Worm (Caenorhabditis elegans) whole organism, early embryonic: ENCODE data around the gene fbxa-99.

Experiments used
- B0310.2 ChIP-seq: sonication (generic microtip); optimal IDR thresholded peaks from 2 replicates; lab custom pipeline; 2016; ENCODE audit warnings: mild to moderate bottlenecking, missing genetic modification characterization, missing compliant biosample characterization
- F13C5.2 ChIP-seq: sonication (generic microtip); optimal IDR thresholded peaks from 2 replicates; lab custom pipeline; 2017; ENCODE audit warnings: mild to moderate bottlenecking, missing genetic modification characterization, inconsistent platforms, missing compliant biosample characterization
- aly-1 ChIP-seq: sonication (generic microtip); optimal IDR thresholded peaks from 2 replicates; lab custom pipeline; 2016; ENCODE audit warnings: missing genetic modification characterization, missing compliant biosample characterization
- ama-1 ChIP-seq: fragments of 150-350 bp; optimal IDR thresholded peaks from 2 replicates; lab custom pipeline; 2014
- ceh-13 ChIP-seq: fragments of 200-800 bp; sonication (Bioruptor generic); optimal IDR thresholded peaks from 2 replicates; lab custom pipeline; 2018; ENCODE audit warnings: mild to moderate bottlenecking, missing genetic modification characterization, missing compliant biosample characterization
- ceh-36 ChIP-seq: sonication (generic microtip); optimal IDR thresholded peaks from 2 replicates; lab custom pipeline; 2016; ENCODE audit warnings: missing genetic modification characterization, inconsistent platforms, missing compliant biosample characterization
- ets-7 ChIP-seq: sonication (generic microtip); optimal IDR thresholded peaks from 2 replicates; lab custom pipeline; 2016; ENCODE audit warnings: missing genotype, missing genetic modification characterization, missing compliant biosample characterization
- flt-1 ChIP-seq: fragments of 200-800 bp; sonication (Bioruptor generic); IDR thresholded peaks from 2 replicates; pipeline ENCODE4 v1.3.6; 2022; ENCODE audit warnings: missing genetic modification characterization, missing compliant biosample characterization
- hmbx-1 ChIP-seq: sonication (generic microtip); optimal IDR thresholded peaks from 2 replicates; lab custom pipeline; 2016; ENCODE audit warnings: mild to moderate bottlenecking, missing genetic modification characterization, missing compliant biosample characterization
- hmg-4 ChIP-seq: fragments of 200-800 bp; sonication (Bioruptor generic); optimal IDR thresholded peaks from 2 replicates; lab custom pipeline; 2018; ENCODE audit warnings: mild to moderate bottlenecking, missing genetic modification characterization, missing compliant biosample characterization
- hnd-1 ChIP-seq: sonication (generic microtip); optimal IDR thresholded peaks from 2 replicates; lab custom pipeline; 2016; ENCODE audit warnings: missing genetic modification characterization, missing compliant biosample characterization
- pes-1 ChIP-seq: fragments of 200-800 bp; sonication (Bioruptor generic); IDR thresholded peaks from 2 replicates; pipeline ENCODE4 v1.3.6; 2022; ENCODE audit warnings: missing genetic modification reagents, missing genetic modification characterization, missing compliant biosample characterization
- scrt-1 ChIP-seq: fragments of 200-800 bp; sonication (Bioruptor generic); IDR thresholded peaks from 2 replicates; pipeline ENCODE4 v1.3.6; 2022; ENCODE audit warnings: missing genetic modification characterization, missing compliant biosample characterization
- sea-1 ChIP-seq: fragments of 200-800 bp; sonication (Bioruptor generic); conservative IDR thresholded peaks from 2 replicates; pipeline ENCODE4 v1.3.6; 2022; ENCODE audit warnings: missing genetic modification characterization, missing compliant biosample characterization
- tbx-11 ChIP-seq: fragments of 200-800 bp; sonication (Bioruptor generic); IDR thresholded peaks from 2 replicates; pipeline ENCODE4 v1.3.6; 2022; ENCODE audit warnings: missing genetic modification characterization, missing compliant biosample characterization
- tbx-37 ChIP-seq: fragments of 200-800 bp; sonication (Bioruptor generic); conservative IDR thresholded peaks from 2 replicates; pipeline ENCODE4 v1.3.6; 2022; ENCODE audit warnings: missing genetic modification reagents, missing genetic modification characterization, missing compliant biosample characterization
- tra-4 ChIP-seq: sonication (generic microtip); optimal IDR thresholded peaks from 2 replicates; lab custom pipeline; 2017; ENCODE audit warnings: missing genetic modification characterization, missing compliant biosample characterization

Gene fbxa-99

DNA sequence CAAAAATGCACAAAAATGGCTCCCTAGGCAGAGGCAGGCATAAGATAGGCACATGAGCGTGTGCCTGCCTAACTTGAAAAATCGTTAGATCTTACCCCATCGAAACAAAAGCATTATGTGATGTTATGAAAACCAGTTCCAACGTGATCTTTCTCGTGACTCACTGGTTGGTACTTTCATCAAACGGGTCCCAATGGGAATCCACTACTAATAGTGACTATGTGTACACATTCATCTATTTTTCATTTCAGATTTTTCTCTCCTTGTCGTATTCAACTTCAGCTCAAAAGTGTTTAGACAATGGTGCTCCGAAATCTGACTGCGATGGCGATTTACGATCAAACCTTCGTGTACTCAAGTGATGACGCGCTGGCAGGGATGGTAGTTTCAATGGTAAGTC lies 35.0 kb upstream of the fbxa-99 start, which contains the start of gene srx-43:
Gene srx-43, plus strand, starts transcription at position 301 of the 400 bp plus-strand sequence.
- TF ChIP-seq tra-4 (tag; lab: Kevin White, UChicago) (no peak), hnd-1 (tag; lab: Kevin White, UChicago) (no peak), tbx-11 (GFP tag; lab: Robert Waterston, UW) (no peak), scrt-1 (no peak), pes-1 (GFP tag; lab: Robert Waterston, UW) (no peak), flt-1 (GFP tag; lab: Robert Waterston, UW) (no peak), B0310.2 (tag; lab: Kevin White, UChicago) (no peak), ceh-36 (tag; lab: Kevin White, UChicago) (no peak), sea-1 (GFP tag; lab: Robert Waterston, UW) (no peak), hmbx-1 (tag; lab: Kevin White, UChicago) (no peak), aly-1 (tag; lab: Kevin White, UChicago) (no peak), tbx-37 (GFP tag; lab: Robert Waterston, UW) (no peak), hmg-4 (GFP tag; lab: Kevin White, UChicago) (no peak), ama-1 (lab: Kevin White, UChicago) (no peak), ets-7 (no peak), F13C5.2 (tag; lab: Kevin White, UChicago) (no peak), ceh-13 (no peak)

DNA sequence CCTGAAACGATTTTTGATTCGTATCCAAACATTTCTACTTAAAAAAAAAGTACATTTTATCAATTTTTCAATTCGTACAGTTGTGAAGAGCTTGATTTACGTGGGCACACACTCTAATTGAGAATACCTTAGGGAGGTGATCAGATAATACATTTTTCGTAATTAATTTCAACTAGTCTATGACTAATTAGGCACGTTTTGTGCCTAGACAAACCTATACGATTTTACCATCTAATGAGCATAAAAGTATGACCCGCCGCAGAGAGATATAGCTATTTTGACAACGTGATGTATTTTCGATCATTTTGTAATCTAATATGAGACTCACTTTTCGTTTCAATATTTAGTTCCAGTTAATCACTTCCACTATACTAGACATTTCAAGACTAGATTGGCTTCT lies 34.3 kb upstream of the fbxa-99 start:
- no peak for TF ChIP-seq aly-1 (tag; lab: Kevin White, UChicago)
- no peak for TF ChIP-seq pes-1 (GFP tag; lab: Robert Waterston, UW)
- no peak for TF ChIP-seq hmg-4 (GFP tag; lab: Kevin White, UChicago)
- no peak for TF ChIP-seq ets-7
- no peak for TF ChIP-seq ceh-36 (tag; lab: Kevin White, UChicago)
- TF ChIP-seq tbx-37 (GFP tag; lab: Robert Waterston, UW), result no peak
- no peak for TF ChIP-seq ama-1 (lab: Kevin White, UChicago)
- TF ChIP-seq scrt-1, result no peak
- no peak for TF ChIP-seq B0310.2 (tag; lab: Kevin White, UChicago)
- TF ChIP-seq hmbx-1 (tag; lab: Kevin White, UChicago), result no peak
- no peak for TF ChIP-seq tbx-11 (GFP tag; lab: Robert Waterston, UW)
- no peak for TF ChIP-seq flt-1 (GFP tag; lab: Robert Waterston, UW)
- no peak for TF ChIP-seq tra-4 (tag; lab: Kevin White, UChicago)
- no peak for TF ChIP-seq ceh-13
- no peak for TF ChIP-seq sea-1 (GFP tag; lab: Robert Waterston, UW)
- no peak for TF ChIP-seq F13C5.2 (tag; lab: Kevin White, UChicago)
- TF ChIP-seq hnd-1 (tag; lab: Kevin White, UChicago), result no peak

DNA sequence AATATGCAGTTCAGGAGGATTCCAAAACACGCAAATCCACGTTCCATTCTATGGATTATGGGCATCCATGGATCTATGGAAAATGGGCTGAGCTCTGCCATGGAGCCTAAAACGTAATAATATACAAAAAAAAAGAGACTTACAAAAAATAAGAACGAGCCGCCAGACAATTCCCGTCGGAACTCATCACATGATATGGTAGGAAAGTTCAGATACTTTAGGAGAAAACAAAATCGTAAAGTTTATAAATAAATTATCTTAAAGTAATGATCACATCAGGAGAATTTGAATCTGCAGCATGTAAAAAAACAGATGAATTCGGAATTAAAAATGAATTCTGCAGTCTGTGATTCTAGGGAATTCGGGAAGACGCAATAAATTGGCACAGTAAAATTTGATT lies 33.0 kb upstream of the fbxa-99 start, which contains the start of gene str-232:
Gene str-232, minus strand, starts transcription at position 101 of the 400 bp plus-strand sequence.
- TF ChIP-seq tra-4 (tag; lab: Kevin White, UChicago), result no peak
- no peak for TF ChIP-seq B0310.2 (tag; lab: Kevin White, UChicago)
- no peak for TF ChIP-seq hnd-1 (tag; lab: Kevin White, UChicago)
- TF ChIP-seq aly-1 (tag; lab: Kevin White, UChicago), result no peak
- TF ChIP-seq hmg-4 (GFP tag; lab: Kevin White, UChicago), result no peak
- TF ChIP-seq hmbx-1 (tag; lab: Kevin White, UChicago), result no peak
- no peak for TF ChIP-seq F13C5.2 (tag; lab: Kevin White, UChicago)
- no peak for TF ChIP-seq tbx-37 (GFP tag; lab: Robert Waterston, UW)
- no peak for TF ChIP-seq ceh-13
- no peak for TF ChIP-seq sea-1 (GFP tag; lab: Robert Waterston, UW)
- TF ChIP-seq flt-1 (GFP tag; lab: Robert Waterston, UW), result no peak
- no peak for TF ChIP-seq ceh-36 (tag; lab: Kevin White, UChicago)
- no peak for TF ChIP-seq tbx-11 (GFP tag; lab: Robert Waterston, UW)
- no peak for TF ChIP-seq ama-1 (lab: Kevin White, UChicago)
- no peak for TF ChIP-seq scrt-1
- TF ChIP-seq ets-7, result no peak

DNA sequence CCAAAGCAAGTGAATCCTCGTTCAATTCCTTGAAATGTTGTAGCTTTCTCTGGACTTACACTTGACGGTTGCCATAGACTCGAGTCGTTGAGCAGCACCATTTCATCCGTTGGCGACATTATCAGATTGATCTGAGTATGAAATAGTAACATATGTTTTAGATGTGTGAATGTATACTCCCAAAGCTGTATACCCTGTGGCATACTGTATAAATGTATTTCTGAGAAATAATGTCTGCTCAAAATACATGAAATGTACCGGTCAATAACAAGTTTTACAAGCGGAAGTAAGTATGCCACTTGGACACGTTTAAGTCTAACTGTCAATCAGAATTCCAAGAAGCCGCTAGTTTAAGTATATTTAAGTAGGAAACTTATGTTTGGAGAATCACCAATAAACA lies 26.9 kb upstream of the fbxa-99 start, which contains the start of gene str-233:
Gene str-233, minus strand, starts transcription at position 101 of the 400 bp plus-strand sequence.
- TF ChIP-seq hmg-4 (GFP tag; lab: Kevin White, UChicago) (no peak), ets-7 (no peak), hnd-1 (tag; lab: Kevin White, UChicago) (no peak), B0310.2 (tag; lab: Kevin White, UChicago) (no peak), tbx-37 (GFP tag; lab: Robert Waterston, UW) (no peak), hmbx-1 (tag; lab: Kevin White, UChicago) (no peak), scrt-1 (no peak), ceh-13 (no peak), aly-1 (tag; lab: Kevin White, UChicago) (no peak), flt-1 (GFP tag; lab: Robert Waterston, UW) (no peak), ama-1 (lab: Kevin White, UChicago) (no peak), ceh-36 (tag; lab: Kevin White, UChicago) (no peak)

DNA sequence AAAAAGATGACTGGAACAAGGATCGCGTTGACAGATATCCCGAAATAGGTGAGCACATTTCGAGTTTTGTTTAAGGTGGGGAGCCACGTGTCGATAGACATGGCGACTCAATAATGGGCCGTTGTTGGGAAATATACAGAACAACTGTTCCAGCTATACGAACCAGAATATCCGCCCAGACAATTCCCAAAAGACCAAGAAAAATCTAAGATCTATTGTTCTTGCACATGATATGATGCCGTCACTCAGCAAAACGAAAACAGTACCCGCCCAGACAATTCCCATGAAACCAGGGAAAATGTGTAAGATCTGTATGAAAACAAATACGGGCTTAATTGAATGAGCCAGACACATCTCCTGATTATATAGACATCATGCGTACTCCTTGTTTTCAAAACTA lies 24.9 kb upstream of the fbxa-99 start, which contains the start of gene str-231:
Gene str-231, minus strand, starts transcription at position 101 of the 400 bp plus-strand sequence.
- TF ChIP-seq F13C5.2 (tag; lab: Kevin White, UChicago) (no peak), tbx-11 (GFP tag; lab: Robert Waterston, UW) (no peak), tra-4 (tag; lab: Kevin White, UChicago) (no peak), tbx-37 (GFP tag; lab: Robert Waterston, UW) (no peak), ceh-36 (tag; lab: Kevin White, UChicago) (no peak), scrt-1 (no peak), aly-1 (tag; lab: Kevin White, UChicago) (no peak), sea-1 (GFP tag; lab: Robert Waterston, UW) (no peak), hmg-4 (GFP tag; lab: Kevin White, UChicago) (no peak), ceh-13 (no peak), hmbx-1 (tag; lab: Kevin White, UChicago) (no peak), ets-7 (no peak), B0310.2 (tag; lab: Kevin White, UChicago) (no peak), flt-1 (GFP tag; lab: Robert Waterston, UW) (no peak), ama-1 (lab: Kevin White, UChicago) (no peak)

DNA sequence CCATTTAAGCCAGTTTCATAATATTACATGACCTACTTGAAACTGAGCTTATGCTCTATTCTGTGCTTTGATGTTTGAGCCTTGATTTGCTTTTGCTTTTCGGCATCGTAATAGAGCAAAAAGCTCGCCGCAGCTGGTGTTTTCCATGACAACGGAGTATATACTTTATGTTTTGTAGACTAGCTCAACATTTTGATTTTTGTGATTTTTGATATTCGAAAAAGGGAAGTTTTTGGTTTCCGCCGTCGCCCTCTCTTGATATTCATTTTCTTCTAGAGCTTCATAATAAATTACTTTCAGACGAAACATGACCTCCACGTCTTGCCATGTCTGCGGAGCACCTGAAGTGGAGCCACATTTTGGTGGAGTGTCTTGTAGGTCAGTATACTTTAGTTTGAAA lies 19.6 kb upstream of the fbxa-99 start, which contains the start of gene nhr-63:
Gene nhr-63, plus strand, starts transcription at position 301 of the 400 bp plus-strand sequence.
- no peak for TF ChIP-seq flt-1 (GFP tag; lab: Robert Waterston, UW)
- no peak for TF ChIP-seq pes-1 (GFP tag; lab: Robert Waterston, UW)
- no peak for TF ChIP-seq hmbx-1 (tag; lab: Kevin White, UChicago)
- TF ChIP-seq tra-4 (tag; lab: Kevin White, UChicago), result no peak
- TF ChIP-seq hnd-1 (tag; lab: Kevin White, UChicago), result no peak
